Fruit fly (Drosophila melanogaster): ENCODE data around the gene Sas10.

Gene Sas10

DNA sequence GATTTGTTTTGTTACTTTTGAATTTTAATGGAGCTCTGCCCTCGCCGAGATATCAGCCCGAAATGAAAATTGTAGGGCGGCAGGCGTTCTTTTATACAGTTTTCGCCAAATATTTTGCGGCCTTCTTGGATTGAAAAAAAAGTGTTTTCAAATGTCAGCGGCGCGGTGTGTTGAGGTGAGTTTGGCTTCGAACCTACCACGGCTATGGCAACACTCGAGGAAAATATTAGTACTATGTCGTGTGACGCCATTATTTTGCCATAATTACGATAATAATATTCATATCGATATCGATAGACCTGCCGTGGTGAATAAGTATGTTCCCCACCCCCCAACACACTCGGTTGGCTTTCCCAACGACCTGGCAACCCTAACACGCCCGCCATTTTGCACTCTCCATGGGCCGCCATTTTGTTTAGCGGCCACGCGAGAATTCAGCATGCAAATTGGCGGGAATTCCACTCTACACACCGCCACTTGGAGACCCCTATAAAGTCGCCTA lies 5.3 kb upstream of the Sas10 start, which contains the start of the genes TrxT and dhd (continued):
- peak; percentile 10 for TF ChIP-seq CG1529 (GFP tag; optimal IDR thresholded peaks at IDR 0.05)
- TF ChIP-seq stc (GFP tag; IDR thresholded peaks at IDR 0.05): no peak
- no peak for TF ChIP-seq ems (GFP tag; optimal IDR thresholded peaks at IDR 0.05)
- TF ChIP-seq CG3838 (GFP tag; optimal IDR thresholded peaks at IDR 0.05): no peak
- TF ChIP-seq Hand (GFP tag; optimal IDR thresholded peaks at IDR 0.05): no peak
- TF ChIP-seq pita (GFP tag; optimal IDR thresholded peaks at IDR 0.05): no peak
- peak; percentile 36; the same call in 1 of the 2 replicates for TF ChIP-seq CG11247 (GFP tag; IDR thresholded peaks at IDR 0.05)
- 0 out of 2 replicates have a peak, but pooled peaks have one; percentile 9 for TF ChIP-seq cas (GFP tag; IDR thresholded peaks at IDR 0.05)
- TF ChIP-seq Bdp1 (GFP tag; optimal IDR thresholded peaks at IDR 0.05): no peak
- TF ChIP-seq dysf (GFP tag; IDR thresholded peaks at IDR 0.05): 0 out of 3 replicates have a peak, but pooled peaks have one; percentile 29
- no peak for TF ChIP-seq CG5180 (GFP tag; optimal IDR thresholded peaks at IDR 0.05)
- no peak for TF ChIP-seq CG9437 (GFP tag; optimal IDR thresholded peaks at IDR 0.05)
- no peak for TF ChIP-seq vfl (GFP tag; optimal IDR thresholded peaks at IDR 0.05)
- TF ChIP-seq p53 (GFP tag; optimal IDR thresholded peaks at IDR 0.05): no peak
- TF ChIP-seq CG12104 (GFP tag; optimal IDR thresholded peaks at IDR 0.05): no peak
- peak; percentile 22 for TF ChIP-seq grau (tag; optimal IDR thresholded peaks at IDR 0.05)
- TF ChIP-seq onecut (GFP tag; IDR thresholded peaks at IDR 0.05): 0 out of 2 replicates have a peak, but pooled peaks have one; percentile 16
- no peak for TF ChIP-seq Deaf1 (tag; optimal IDR thresholded peaks at IDR 0.05)
- TF ChIP-seq CG7839 (tag; optimal IDR thresholded peaks at IDR 0.05): no peak
- TF ChIP-seq CG4360 (GFP tag; IDR thresholded peaks at IDR 0.05): no peak
- no peak for TF ChIP-seq tap (tag; optimal IDR thresholded peaks at IDR 0.05)
- no peak for TF ChIP-seq h (optimal IDR thresholded peaks at IDR 0.05)
- TF ChIP-seq ham (GFP tag; IDR thresholded peaks at IDR 0.05): no peak
- TF ChIP-seq Dip2 (GFP tag; IDR thresholded peaks at IDR 0.05): no peak
- no peak for TF ChIP-seq Rx (GFP tag; IDR thresholded peaks at IDR 0.05)
- no peak for TF ChIP-seq kay (GFP tag; optimal IDR thresholded peaks at IDR 0.05)
- no peak for TF ChIP-seq CG17829 (tag; optimal IDR thresholded peaks at IDR 0.05)
- no peak for TF ChIP-seq C15 (GFP tag; IDR thresholded peaks at IDR 0.05)
- TF ChIP-seq zfh2 (GFP tag; optimal IDR thresholded peaks at IDR 0.05): no peak
- no peak for TF ChIP-seq CG12769 (tag; optimal IDR thresholded peaks at IDR 0.05)
- TF ChIP-seq CG16779 (GFP tag; IDR thresholded peaks at IDR 0.05): no peak
- TF ChIP-seq pzg (GFP tag; optimal IDR thresholded peaks at IDR 0.05): peak; percentile 69
- no peak for TF ChIP-seq corto (GFP tag; optimal IDR thresholded peaks at IDR 0.05)
- no peak for TF ChIP-seq CG15696 (tag; optimal IDR thresholded peaks at IDR 0.05)
- TF ChIP-seq sob (GFP tag; IDR thresholded peaks at IDR 0.05): no peak; the same call in 1 of the 2 replicates
- no peak for TF ChIP-seq CG8924 (tag; optimal IDR thresholded peaks at IDR 0.05)
- no peak for TF ChIP-seq cato (GFP tag; optimal IDR thresholded peaks at IDR 0.05; ENCODE audit: borderline replicate concordance)
- TF ChIP-seq disco-r (GFP tag; optimal IDR thresholded peaks at IDR 0.05): no peak
- peak; percentile 31 for TF ChIP-seq Xbp1 (GFP tag; optimal IDR thresholded peaks at IDR 0.05)
- TF ChIP-seq fru (optimal IDR thresholded peaks at IDR 0.05): no peak
- TF ChIP-seq HLH3B (GFP tag; IDR thresholded peaks at IDR 0.05): 0 out of 2 replicates have a peak, but pooled peaks have one; percentile 5
- TF ChIP-seq trem (tag; optimal IDR thresholded peaks at IDR 0.05): peak; percentile 15
- no peak for TF ChIP-seq CG18262 (tag; optimal IDR thresholded peaks at IDR 0.05)
- no peak for TF ChIP-seq seq (GFP tag; IDR thresholded peaks at IDR 0.05)
- TF ChIP-seq ap (GFP tag; IDR thresholded peaks at IDR 0.05): no peak
- no peak for TF ChIP-seq CG11093 (GFP tag; IDR thresholded peaks at IDR 0.05)
- no peak for TF ChIP-seq CG10565 (GFP tag; optimal IDR thresholded peaks at IDR 0.05)
- peak; percentile 31 for TF ChIP-seq CG1233 (GFP tag; optimal IDR thresholded peaks at IDR 0.05)
- TF ChIP-seq eve (GFP tag; optimal IDR thresholded peaks at IDR 0.05): no peak
- no peak for TF ChIP-seq Lim3 (GFP tag; IDR thresholded peaks at IDR 0.05)
- no peak for TF ChIP-seq tio (GFP tag; optimal IDR thresholded peaks at IDR 0.05)
- TF ChIP-seq fu2 (GFP tag; optimal IDR thresholded peaks at IDR 0.05): no peak
- TF ChIP-seq unc-4 (GFP tag; IDR thresholded peaks at IDR 0.05; ENCODE audit: partially characterized antibody): peak; percentile 65

All from whole organism, embryonic.